Fruit fly (Drosophila melanogaster) whole organism, wandering third instar larva: Measurements from ENCODE around the gene Ctr1B.

Source experiments
- Abd-B ChIP-seq: fragments of >200 bp; optimal IDR thresholded peaks from 2 replicates; lab custom pipeline; 2017; ENCODE audit warnings: missing biosample characterization, missing genetic modification characterization
- OdsH ChIP-seq: fragments of 200-800 bp; sonication (Bioruptor generic); optimal IDR thresholded peaks from 2 replicates; lab custom pipeline; 2016; ENCODE audit warnings: missing biosample characterization, mild to moderate bottlenecking, missing genetic modification characterization
- psq ChIP-seq: fragments of 200-800 bp; sonication (Bioruptor generic); optimal IDR thresholded peaks from 3 replicates; lab custom pipeline; 2017; ENCODE audit warnings: missing biosample characterization, mild to moderate bottlenecking, missing genetic modification characterization, moderate library complexity
- tai ChIP-seq: sonication (Bioruptor generic); optimal IDR thresholded peaks from 2 replicates; lab custom pipeline; 2016; ENCODE audit warnings: missing biosample characterization, missing genetic modification characterization

DNA sequence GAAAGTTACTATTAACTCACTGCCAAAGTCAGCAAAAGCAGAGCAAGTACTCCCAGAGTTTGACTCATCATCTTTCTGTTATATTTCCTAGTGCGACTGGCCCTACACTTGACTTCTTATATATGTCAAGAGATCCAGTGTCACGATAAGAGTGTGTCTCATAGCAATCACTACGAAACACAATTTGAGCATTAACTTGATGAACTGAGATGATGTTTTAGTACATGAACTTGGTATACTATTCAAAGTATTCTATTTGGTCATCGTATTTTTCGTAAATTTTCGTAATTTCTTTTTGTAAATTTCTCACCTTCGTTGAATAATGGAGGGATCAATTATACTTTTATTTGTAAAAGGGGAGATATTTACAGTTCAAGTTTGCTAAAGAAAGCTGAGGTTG, 26.9 kb upstream of the Ctr1B start, which contains the start of gene CG11672:
- TF ChIP-seq Abd-B (GFP tag; lab: Kevin White, UChicago) (no peak), tai (no peak), psq (no peak), OdsH (no peak)
